Worm (Caenorhabditis elegans) whole organism, late embryonic: ENCODE data around the gene smz-1.

Source experiments
- C08G9.2 ChIP-seq: sonication (generic microtip); optimal IDR thresholded peaks from 2 replicates; lab custom pipeline; 2016; ENCODE audit warnings: mild to moderate bottlenecking, missing genetic modification characterization, moderate library complexity, missing compliant biosample characterization
- C38D4.7 ChIP-seq: fragments of 200-800 bp; sonication (Bioruptor generic); optimal IDR thresholded peaks from 2 replicates; lab custom pipeline; 2018; ENCODE audit warnings: mild to moderate bottlenecking, missing genetic modification characterization, moderate library complexity, missing compliant biosample characterization
- F13H6.1 ChIP-seq: sonication (generic microtip); optimal IDR thresholded peaks from 2 replicates; lab custom pipeline; 2016; ENCODE audit warnings: missing genetic modification characterization, missing compliant biosample characterization
- K02D7.2 ChIP-seq: sonication (generic microtip); optimal IDR thresholded peaks from 2 replicates; lab custom pipeline; 2017; ENCODE audit warnings: mild to moderate bottlenecking, missing genetic modification characterization, missing compliant biosample characterization
- T23F11.4 ChIP-seq: fragments of 200-800 bp; sonication (Bioruptor generic); optimal IDR thresholded peaks from 2 replicates; lab custom pipeline; 2018; ENCODE audit warnings: mild to moderate bottlenecking, missing genetic modification characterization, missing compliant biosample characterization
- Y22D7AL.16 ChIP-seq: sonication (generic microtip); optimal IDR thresholded peaks from 2 replicates; lab custom pipeline; 2016; ENCODE audit warnings: missing genetic modification characterization, missing compliant biosample characterization
- ama-1 ChIP-seq: fragments of 150-350 bp; optimal IDR thresholded peaks from 2 replicates; lab custom pipeline; 2014
- ceh-14 ChIP-seq: sonication (generic microtip); optimal IDR thresholded peaks from 2 replicates; lab custom pipeline; 2016; ENCODE audit warnings: missing genotype, missing genetic modification characterization, missing compliant biosample characterization
- ceh-19 ChIP-seq: fragments of 200-800 bp; sonication (Bioruptor generic); optimal IDR thresholded peaks from 2 replicates; lab custom pipeline; 2018; ENCODE audit warnings: mild to moderate bottlenecking, missing genetic modification characterization, missing compliant biosample characterization
- ceh-24 ChIP-seq: sonication (generic microtip); optimal IDR thresholded peaks from 2 replicates; lab custom pipeline; 2016; ENCODE audit warnings: mild to moderate bottlenecking, missing genetic modification characterization, missing compliant biosample characterization
- ceh-31 ChIP-seq: sonication (generic microtip); optimal IDR thresholded peaks from 2 replicates; lab custom pipeline; 2016; ENCODE audit warnings: missing genetic modification characterization, missing compliant biosample characterization
- ceh-34 ChIP-seq: sonication (generic microtip); optimal IDR thresholded peaks from 2 replicates; lab custom pipeline; 2016; ENCODE audit warnings: mild to moderate bottlenecking, missing genetic modification characterization, missing compliant biosample characterization
- ceh-45 ChIP-seq: fragments of 200-800 bp; sonication (Bioruptor generic); IDR thresholded peaks from 2 replicates; pipeline ENCODE4 v1.3.6; 2022; ENCODE audit warnings: missing genetic modification reagents, missing genetic modification characterization, missing compliant biosample characterization
- ceh-48 ChIP-seq: sonication (generic microtip); optimal IDR thresholded peaks from 2 replicates; lab custom pipeline; 2016; ENCODE audit warnings: missing genetic modification characterization, inconsistent platforms, missing compliant biosample characterization
- ceh-9 ChIP-seq: sonication (generic microtip); optimal IDR thresholded peaks from 2 replicates; lab custom pipeline; 2016; ENCODE audit warnings: mild to moderate bottlenecking, missing genetic modification characterization, inconsistent platforms, missing compliant biosample characterization
- che-1 ChIP-seq: sonication (generic microtip); optimal IDR thresholded peaks from 2 replicates; lab custom pipeline; 2016; ENCODE audit warnings: mild to moderate bottlenecking, missing genetic modification characterization, missing compliant biosample characterization
- dmd-4 ChIP-seq: sonication (generic microtip); optimal IDR thresholded peaks from 2 replicates; lab custom pipeline; 2016; ENCODE audit warnings: borderline replicate concordance, missing genetic modification characterization, missing compliant biosample characterization
- dve-1 ChIP-seq: sonication (generic microtip); optimal IDR thresholded peaks from 2 replicates; lab custom pipeline; 2017; ENCODE audit warnings: antibody characterized with exemption, mild to moderate bottlenecking, missing genetic modification characterization, missing compliant biosample characterization
- elt-2 ChIP-seq: sonication (generic microtip); optimal IDR thresholded peaks from 2 replicates; lab custom pipeline; 2016; ENCODE audit warnings: missing genetic modification reagents, missing genetic modification characterization, missing compliant biosample characterization
- fax-1 ChIP-seq: sonication (generic microtip); optimal IDR thresholded peaks from 2 replicates; lab custom pipeline; 2016; ENCODE audit warnings: missing genotype, missing genetic modification characterization, missing compliant biosample characterization
- fkh-10 ChIP-seq: fragments of 150-350 bp; optimal IDR thresholded peaks from 2 replicates; lab custom pipeline; 2014; ENCODE audit warnings: missing biosample characterization, missing genetic modification reagents, missing genetic modification characterization
- gmeb-2 ChIP-seq: sonication (generic microtip); optimal IDR thresholded peaks from 2 replicates; lab custom pipeline; 2016; ENCODE audit warnings: missing genetic modification characterization, inconsistent platforms, missing compliant biosample characterization
- hlh-15 ChIP-seq: sonication (generic microtip); optimal IDR thresholded peaks from 2 replicates; lab custom pipeline; 2016; ENCODE audit warnings: missing genetic modification characterization, missing compliant biosample characterization
- hlh-30 ChIP-seq: sonication (generic microtip); optimal IDR thresholded peaks from 2 replicates; lab custom pipeline; 2017; ENCODE audit warnings: antibody characterized with exemption, missing genetic modification characterization, missing compliant biosample characterization; ENCODE audit not compliant: insufficient read depth
- lin-11 ChIP-seq: fragments of 200-800 bp; sonication (Bioruptor generic); optimal IDR thresholded peaks from 2 replicates; lab custom pipeline; 2018; ENCODE audit warnings: mild to moderate bottlenecking, missing genetic modification characterization, missing compliant biosample characterization
- nfya-1 ChIP-seq: sonication (generic microtip); optimal IDR thresholded peaks from 2 replicates; lab custom pipeline; 2017; ENCODE audit warnings: missing genetic modification characterization, mild to moderate bottlenecking, missing compliant biosample characterization, antibody characterized with exemption, moderate library complexity
- nhr-11 ChIP-seq: fragments of 150-350 bp; optimal IDR thresholded peaks from 2 replicates; lab custom pipeline; 2014; ENCODE audit warnings: missing biosample characterization, missing genetic modification characterization
- nhr-232 ChIP-seq: sonication (generic microtip); optimal IDR thresholded peaks from 2 replicates; lab custom pipeline; 2016; ENCODE audit warnings: missing genetic modification characterization, missing compliant biosample characterization
- npax-4 ChIP-seq: sonication (generic microtip); optimal IDR thresholded peaks from 2 replicates; lab custom pipeline; 2016; ENCODE audit warnings: missing genetic modification characterization, missing compliant biosample characterization
- odd-2 ChIP-seq: sonication (generic microtip); optimal IDR thresholded peaks from 2 replicates; lab custom pipeline; 2017; ENCODE audit warnings: antibody characterized with exemption, mild to moderate bottlenecking, missing genetic modification characterization, missing compliant biosample characterization
- pag-3 ChIP-seq: sonication (generic microtip); optimal IDR thresholded peaks from 2 replicates; lab custom pipeline; 2016; ENCODE audit warnings: missing compliant biosample characterization, missing genetic modification characterization, borderline replicate concordance
- pat-9 ChIP-seq: fragments of 200-800 bp; sonication (Bioruptor generic); optimal IDR thresholded peaks from 2 replicates; lab custom pipeline; 2018; ENCODE audit warnings: mild to moderate bottlenecking, missing genetic modification characterization, moderate library complexity, missing compliant biosample characterization
- pha-4 ChIP-seq: fragments of 150-350 bp; optimal IDR thresholded peaks from 2 replicates; lab custom pipeline; 2018; ENCODE audit warnings: missing biosample characterization, missing genetic modification reagents, missing genetic modification characterization
- pros-1 ChIP-seq: fragments of 150-350 bp; optimal IDR thresholded peaks from 2 replicates; lab custom pipeline; 2014; ENCODE audit warnings: missing biosample characterization, missing genetic modification reagents, missing genetic modification characterization
- ref-2 ChIP-seq: sonication (generic microtip); optimal IDR thresholded peaks from 2 replicates; lab custom pipeline; 2016; ENCODE audit warnings: missing genetic modification characterization, missing compliant biosample characterization
- rnt-1 ChIP-seq: sonication (generic microtip); optimal IDR thresholded peaks from 2 replicates; lab custom pipeline; 2016; ENCODE audit warnings: missing genetic modification characterization, missing compliant biosample characterization
- sdc-2 ChIP-seq: sonication (generic microtip); optimal IDR thresholded peaks from 2 replicates; lab custom pipeline; 2016; ENCODE audit warnings: missing genotype, missing genetic modification characterization, missing compliant biosample characterization
- sox-2 ChIP-seq: fragments of 200-800 bp; sonication (Bioruptor generic); IDR thresholded peaks from 2 replicates; pipeline ENCODE4 v1.3.6; 2022; ENCODE audit warnings: missing genetic modification reagents, missing genetic modification characterization, missing compliant biosample characterization
- tbx-2 ChIP-seq: sonication (generic microtip); optimal IDR thresholded peaks from 2 replicates; lab custom pipeline; 2016; ENCODE audit warnings: missing genetic modification characterization, missing compliant biosample characterization
- unc-3 ChIP-seq, 2 experiments: fragments of 200-800 bp in 1 of 2; sonication (Bioruptor generic) in 1 of 2; sonication (generic microtip) in 1 of 2; conservative IDR thresholded peaks in 1 of 2; optimal IDR thresholded peaks in 1 of 2; 2 replicates each; pipeline versions ENCODE4 v1.3.6 to Lab custom; 2016 to 2022; ENCODE audit warnings: missing compliant biosample characterization in 2 of 2, missing genetic modification characterization in 2 of 2, missing genetic modification reagents in 1 of 2
- unc-42 ChIP-seq: sonication (generic microtip); optimal IDR thresholded peaks from 2 replicates; lab custom pipeline; 2016; ENCODE audit warnings: missing genotype, missing genetic modification characterization, missing compliant biosample characterization
- unc-86 ChIP-seq: sonication (generic microtip); optimal IDR thresholded peaks from 2 replicates; lab custom pipeline; 2016; ENCODE audit warnings: missing genetic modification characterization, missing compliant biosample characterization

The smz-1 gene

DNA sequence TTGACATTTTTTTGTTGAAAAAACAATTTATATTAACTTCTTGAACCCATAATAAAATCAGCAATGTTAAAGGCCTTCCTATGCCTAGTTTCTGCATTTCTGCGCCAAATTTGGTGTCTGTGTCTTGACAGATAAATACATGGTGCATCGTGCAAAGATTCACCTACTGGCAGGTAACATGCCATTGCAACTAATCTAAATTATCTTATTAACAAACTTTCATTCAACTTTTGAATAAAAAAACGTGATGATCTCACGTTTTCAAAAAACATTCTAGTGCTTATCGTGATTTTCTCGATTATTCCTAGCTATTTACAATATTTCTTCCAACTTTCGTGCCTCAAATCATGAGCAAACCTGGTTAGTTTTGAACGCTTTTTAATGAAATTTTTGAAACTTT, 1.8 kb downstream of the smz-1 start, which contains the start of gene C25G4.7:
TSS of gene C25G4.7 (plus strand) at position 301 of the 400 bp plus-strand sequence.
- TF ChIP-seq ceh-19 (GFP tag; lab: Kevin White, UChicago): no peak
- no peak for TF ChIP-seq ceh-31
- TF ChIP-seq pat-9 (tag; lab: Kevin White, UChicago): no peak
- no peak for TF ChIP-seq pag-3 (tag; lab: Kevin White, UChicago)
- TF ChIP-seq npax-4 (tag; lab: Kevin White, UChicago): no peak
- no peak for TF ChIP-seq ceh-48 (tag; lab: Kevin White, UChicago)
- no peak for TF ChIP-seq unc-3 (GFP tag; conservative IDR thresholded peaks at IDR 0.05; lab: Robert Waterston, UW)
- no peak for TF ChIP-seq unc-3 (tag; optimal IDR thresholded peaks at IDR 0.05; lab: Kevin White, UChicago)
- TF ChIP-seq C38D4.7 (GFP tag; lab: Kevin White, UChicago): no peak
- no peak for TF ChIP-seq fax-1 (tag; lab: Kevin White, UChicago)
- no peak for TF ChIP-seq sdc-2 (tag; lab: Kevin White, UChicago)
- TF ChIP-seq hlh-15 (tag; lab: Kevin White, UChicago): no peak
- no peak for TF ChIP-seq lin-11 (tag; lab: Kevin White, UChicago)
- no peak for TF ChIP-seq hlh-30

DNA sequence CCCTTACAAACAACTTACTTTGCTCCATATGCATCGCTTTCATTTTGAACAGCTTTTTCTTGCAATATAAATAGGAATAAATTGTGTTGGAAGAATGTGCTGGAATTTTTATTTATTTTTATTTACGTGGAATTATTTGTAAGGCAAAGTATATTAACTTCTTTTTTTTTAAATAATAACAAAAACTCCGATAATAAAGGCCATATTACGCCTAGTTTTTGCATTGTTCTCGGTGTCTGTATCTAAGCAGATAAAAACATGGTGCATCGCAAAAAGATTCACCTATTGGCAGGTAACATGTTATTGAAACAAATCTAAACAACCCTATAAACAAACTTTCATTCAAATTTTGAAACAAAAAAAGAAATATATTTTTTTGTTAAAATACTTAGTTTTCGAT, 8.5 kb downstream of the smz-1 start, which contains the start of gene C25G4.8:
TSS of gene C25G4.8 (minus strand) at position 101 of the 400 bp plus-strand sequence.
- TF ChIP-seq ama-1 (lab: Kevin White, UChicago): no peak
- no peak for TF ChIP-seq pros-1
- TF ChIP-seq ceh-34 (tag; lab: Kevin White, UChicago): no peak
- no peak for TF ChIP-seq unc-86
- TF ChIP-seq unc-42 (tag; lab: Kevin White, UChicago): no peak
- no peak for TF ChIP-seq rnt-1 (tag; lab: Kevin White, UChicago)
- TF ChIP-seq ceh-48 (tag; lab: Kevin White, UChicago): no peak
- no peak for TF ChIP-seq hlh-30
- no peak for TF ChIP-seq ref-2
- no peak for TF ChIP-seq nhr-11 (tag; lab: Kevin White, UChicago)
- TF ChIP-seq elt-2 (tag; lab: Kevin White, UChicago): no peak
- TF ChIP-seq T23F11.4 (GFP tag; lab: Kevin White, UChicago): no peak
- no peak for TF ChIP-seq ceh-9 (tag; lab: Kevin White, UChicago)

DNA sequence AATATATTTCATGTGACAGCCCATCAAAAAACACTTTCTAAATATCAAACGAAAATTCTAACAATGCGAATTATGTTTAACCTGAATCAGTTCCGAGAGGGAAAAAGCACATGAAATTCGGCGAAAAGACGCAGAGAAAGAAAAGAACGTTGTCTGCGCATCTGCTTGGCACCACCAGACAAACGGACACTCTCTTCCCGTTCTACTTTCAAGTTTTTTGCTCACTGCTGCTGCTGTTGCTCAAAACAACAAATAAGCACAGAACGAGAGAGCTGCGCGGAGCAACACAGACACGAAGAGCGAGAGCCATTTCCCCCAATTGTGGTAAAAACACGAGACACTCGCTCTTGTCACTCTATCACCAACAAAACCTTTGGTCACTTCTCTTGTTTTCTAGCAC, 10.0 kb downstream of the smz-1 start:
- TF ChIP-seq ceh-14 (tag; lab: Kevin White, UChicago) (no peak), F13H6.1 (tag; lab: Kevin White, UChicago) (no peak), dve-1 (tag; lab: Kevin White, UChicago) (no peak), pha-4 (tag; lab: Kevin White, UChicago) (no peak), ceh-45 (no peak), che-1 (no peak), ceh-9 (tag; lab: Kevin White, UChicago) (no peak), dmd-4 (tag; lab: Kevin White, UChicago) (no peak), ref-2 (no peak), ceh-24 (tag; lab: Kevin White, UChicago) (no peak), C08G9.2 (tag; lab: Kevin White, UChicago) (no peak), sdc-2 (tag; lab: Kevin White, UChicago) (no peak), rnt-1 (tag; lab: Kevin White, UChicago) (no peak)

DNA sequence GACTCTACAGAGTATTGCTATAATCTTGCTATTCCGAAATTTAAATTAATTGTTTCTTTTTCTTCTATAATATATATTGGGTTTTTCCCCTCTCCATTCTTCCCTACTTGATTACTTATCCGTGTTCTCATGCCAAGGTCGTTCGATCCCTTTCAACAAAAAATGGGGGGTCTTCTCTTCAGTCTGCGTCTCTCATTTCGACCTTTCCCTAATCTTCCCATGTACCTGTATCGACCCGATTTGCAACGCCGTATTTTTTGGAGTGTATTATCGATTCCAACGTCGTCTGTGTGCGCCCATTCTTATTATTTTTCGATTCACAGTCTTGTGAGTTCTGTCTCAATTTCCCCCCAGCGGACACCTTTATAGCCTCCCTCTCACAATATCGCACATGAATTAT, 12.9 kb downstream of the smz-1 start:
- TF ChIP-seq nhr-11 (tag; lab: Kevin White, UChicago) (no peak), fkh-10 (GFP tag; lab: Kevin White, UChicago) (no peak), pha-4 (tag; lab: Kevin White, UChicago) (no peak), ceh-45 (no peak), nhr-232 (tag; lab: Kevin White, UChicago) (no peak), tbx-2 (no peak), odd-2 (tag; lab: Kevin White, UChicago) (no peak), unc-42 (tag; lab: Kevin White, UChicago) (no peak), K02D7.2 (tag; lab: Kevin White, UChicago) (no peak), pat-9 (tag; lab: Kevin White, UChicago) (no peak), Y22D7AL.16 (no peak), gmeb-2 (no peak), sox-2 (GFP tag; lab: Robert Waterston, UW) (no peak), ref-2 (no peak), pros-1 (no peak), nfya-1 (tag; lab: Kevin White, UChicago) (no peak), hlh-15 (tag; lab: Kevin White, UChicago) (no peak)
